ENCODE assay signal across 6 worm cellular contexts in genomic region chrIV:10810820-10811219, ce11.
A peak's percentile ranks its signal among the peaks of the same experiment; 100 is the strongest.
TF ChIP-seq lines count a peak whose summit lies in the region.

No protein-coding gene starts in this region.

TF ChIP-seq in whole organism, L1 larva, 84 proteins besides CTCF, POLR2A, EP300 and RAD21:
- TF ChIP-seq blmp-1 (tag; optimal IDR thresholded peaks at IDR 0.05; lab: Kevin White, UChicago) (peak; percentile 6), nhr-90 (tag; optimal IDR thresholded peaks at IDR 0.05; lab: Kevin White, UChicago; ENCODE audit: poor library complexity) (peak; percentile 1), fkh-4 (tag; optimal IDR thresholded peaks at IDR 0.05; lab: Kevin White, UChicago; ENCODE audit: borderline replicate concordance) (no peak), lin-35 (GFP tag; optimal IDR thresholded peaks at IDR 0.05; lab: Kevin White, UChicago) (peak in 1 of 2 experiments; percentile 36), lin-14 (GFP tag; optimal IDR thresholded peaks at IDR 0.05; lab: Kevin White, UChicago) (peak; percentile 12), elt-2 (tag; optimal IDR thresholded peaks at IDR 0.05; lab: Kevin White, UChicago) (peak; percentile 75), alr-1 (tag; optimal IDR thresholded peaks at IDR 0.05; lab: Kevin White, UChicago; ENCODE audit: borderline replicate concordance) (no peak), nhr-237 (tag; optimal IDR thresholded peaks at IDR 0.05; lab: Kevin White, UChicago) (no peak), ceh-82 (tag; optimal IDR thresholded peaks at IDR 0.05; lab: Kevin White, UChicago) (no peak), elt-3 (tag; optimal IDR thresholded peaks at IDR 0.05; lab: Kevin White, UChicago) (peak in 1 of 6 experiments; percentile 15)

TF ChIP-seq in whole organism, L2 larva, 48 proteins besides CTCF, POLR2A, EP300 and RAD21:
- peak; percentile 62 for TF ChIP-seq fos-1 (tag; optimal IDR thresholded peaks at IDR 0.05; lab: Kevin White, UChicago)
- TF ChIP-seq sma-9 (GFP tag; optimal IDR thresholded peaks at IDR 0.05; lab: Kevin White, UChicago) = peak; percentile 63
- TF ChIP-seq sma-9 (tag; optimal IDR thresholded peaks at IDR 0.05; lab: Kevin White, UChicago) = no peak
- no peak for TF ChIP-seq aly-2 (tag; optimal IDR thresholded peaks at IDR 0.05; lab: Kevin White, UChicago)
- TF ChIP-seq crh-2 (tag; optimal IDR thresholded peaks at IDR 0.05; lab: Kevin White, UChicago) = peak; percentile 30
- TF ChIP-seq F13H6.1 (tag; optimal IDR thresholded peaks at IDR 0.05; lab: Kevin White, UChicago) = peak; percentile 5
- TF ChIP-seq ceh-16 (tag; optimal IDR thresholded peaks at IDR 0.05; lab: Kevin White, UChicago) = no peak
- TF ChIP-seq gmeb-1 (tag; optimal IDR thresholded peaks at IDR 0.05; lab: Kevin White, UChicago) = peak; percentile 23

TF ChIP-seq in whole organism, L3 larva, 47 proteins besides CTCF, POLR2A, EP300 and RAD21 (continues in another document):
- TF ChIP-seq R02D3.7 (tag; optimal IDR thresholded peaks at IDR 0.05; lab: Kevin White, UChicago) (no peak), ama-1 (optimal IDR thresholded peaks at IDR 0.05; lab: Kevin White, UChicago) (no peak), ztf-4 (tag; optimal IDR thresholded peaks at IDR 0.05; lab: Kevin White, UChicago) (no peak), nhr-11 (tag; optimal IDR thresholded peaks at IDR 0.05; lab: Kevin White, UChicago) (no peak), fkh-2 (tag; optimal IDR thresholded peaks at IDR 0.05; lab: Kevin White, UChicago) (no peak), skn-1 (tag; optimal IDR thresholded peaks at IDR 0.05; lab: Kevin White, UChicago) (peak; percentile 7), pha-4 (tag; optimal IDR thresholded peaks at IDR 0.05; lab: Kevin White, UChicago) (peak; percentile 15), fos-1 (tag; optimal IDR thresholded peaks at IDR 0.05; lab: Kevin White, UChicago) (no peak), zag-1 (tag; optimal IDR thresholded peaks at IDR 0.05; lab: Kevin White, UChicago) (no peak), elt-2 (tag; optimal IDR thresholded peaks at IDR 0.05; lab: Kevin White, UChicago) (peak; percentile 78), mml-1 (tag; optimal IDR thresholded peaks at IDR 0.05; lab: Kevin White, UChicago) (no peak), ceh-28 (tag; optimal IDR thresholded peaks at IDR 0.05; lab: Kevin White, UChicago) (no peak), pqm-1 (tag; optimal IDR thresholded peaks at IDR 0.05; lab: Kevin White, UChicago) (peak; percentile 95), elt-3 (tag; optimal IDR thresholded peaks at IDR 0.05; lab: Kevin White, UChicago) (no peak), nhr-28 (tag; optimal IDR thresholded peaks at IDR 0.05; lab: Kevin White, UChicago) (no peak), jun-1 (tag; optimal IDR thresholded peaks at IDR 0.05; lab: Kevin White, UChicago) (no peak), nhr-43 (tag; optimal IDR thresholded peaks at IDR 0.05; lab: Kevin White, UChicago; ENCODE audit: poor library complexity, severe bottlenecking) (no peak), egl-5 (tag; optimal IDR thresholded peaks at IDR 0.05; lab: Kevin White, UChicago) (no peak), unc-39 (tag; optimal IDR thresholded peaks at IDR 0.05; lab: Kevin White, UChicago) (no peak), daf-12 (tag; optimal IDR thresholded peaks at IDR 0.05; lab: Kevin White, UChicago) (no peak)

TF ChIP-seq in whole organism, L4 larva, 104 proteins besides CTCF, POLR2A, EP300 and RAD21 (continues in another document):
- TF ChIP-seq egl-43 (GFP tag; IDR thresholded peaks at IDR 0.05; lab: Robert Waterston, UW) = no peak
- no peak for TF ChIP-seq ztf-7 (tag; optimal IDR thresholded peaks at IDR 0.05; lab: Kevin White, UChicago)
- TF ChIP-seq snpc-1.2 (GFP tag; IDR thresholded peaks at IDR 0.05; lab: Robert Waterston, UW) = no peak
- 0 out of 2 replicates have a peak, but pooled peaks have one; percentile 35 for TF ChIP-seq tra-1 (GFP tag; IDR thresholded peaks at IDR 0.05; lab: Robert Waterston, UW)
- no peak for TF ChIP-seq skn-1 (tag; optimal IDR thresholded peaks at IDR 0.05; lab: Kevin White, UChicago)
- TF ChIP-seq dpl-1 (GFP tag; optimal IDR thresholded peaks at IDR 0.05; lab: Kevin White, UChicago) = no peak
- TF ChIP-seq nhr-111 (GFP tag; optimal IDR thresholded peaks at IDR 0.05; lab: Kevin White, UChicago) = no peak
- TF ChIP-seq ZK546.5 (tag; optimal IDR thresholded peaks at IDR 0.05; lab: Kevin White, UChicago) = no peak
- no peak for TF ChIP-seq unc-62 (GFP tag; optimal IDR thresholded peaks at IDR 0.05 in 1 of 2; lab: Kevin White, UChicago)
- TF ChIP-seq unc-62 (tag; optimal IDR thresholded peaks at IDR 0.05; lab: Kevin White, UChicago) = no peak
- TF ChIP-seq ceh-44 (GFP tag; IDR thresholded peaks at IDR 0.05; lab: Robert Waterston, UW) = no peak
- no peak for TF ChIP-seq tag-97 (GFP tag; IDR thresholded peaks at IDR 0.05; lab: Robert Waterston, UW)
- TF ChIP-seq nhr-48 (tag; optimal IDR thresholded peaks at IDR 0.05; lab: Kevin White, UChicago) = no peak
- TF ChIP-seq lsy-2 (tag; optimal IDR thresholded peaks at IDR 0.05; lab: Kevin White, UChicago) = peak in 1 of 2 experiments; percentile 26
- no peak for TF ChIP-seq lin-15B (tag; optimal IDR thresholded peaks at IDR 0.05; lab: Kevin White, UChicago)
- TF ChIP-seq ces-1 (GFP tag; optimal IDR thresholded peaks at IDR 0.05; lab: Kevin White, UChicago) = no peak
- TF ChIP-seq hlh-30 (tag; optimal IDR thresholded peaks at IDR 0.05; lab: Kevin White, UChicago; ENCODE audit: insufficient read depth) = peak; percentile 62
- TF ChIP-seq ZK337.2 (GFP tag; IDR thresholded peaks at IDR 0.05; lab: Robert Waterston, UW) = no peak
- TF ChIP-seq lin-39 (tag; optimal IDR thresholded peaks at IDR 0.05; lab: Kevin White, UChicago) = no peak
- TF ChIP-seq cey-2 (tag; optimal IDR thresholded peaks at IDR 0.05; lab: Kevin White, UChicago; ENCODE audit: borderline replicate concordance, insufficient read depth) = no peak

TF ChIP-seq in whole organism, late embryonic, 69 proteins besides CTCF, POLR2A, EP300 and RAD21:
- no peak for TF ChIP-seq ceh-48 (tag; optimal IDR thresholded peaks at IDR 0.05; lab: Kevin White, UChicago)
- peak; percentile 21 for TF ChIP-seq elt-2 (tag; optimal IDR thresholded peaks at IDR 0.05; lab: Kevin White, UChicago)
- TF ChIP-seq fax-1 (tag; optimal IDR thresholded peaks at IDR 0.05; lab: Kevin White, UChicago) = no peak
- no peak for TF ChIP-seq lim-6 (tag; optimal IDR thresholded peaks at IDR 0.05; lab: Kevin White, UChicago)
- no peak for TF ChIP-seq pax-1 (tag; optimal IDR thresholded peaks at IDR 0.05; lab: Kevin White, UChicago)
- TF ChIP-seq ztf-16 (tag; optimal IDR thresholded peaks at IDR 0.05; lab: Kevin White, UChicago) = no peak
- no peak for TF ChIP-seq ceh-30 (tag; optimal IDR thresholded peaks at IDR 0.05; lab: Kevin White, UChicago)
- no peak for TF ChIP-seq elt-4 (tag; optimal IDR thresholded peaks at IDR 0.05; lab: Kevin White, UChicago)
- no peak for TF ChIP-seq che-1 (tag; optimal IDR thresholded peaks at IDR 0.05; lab: Kevin White, UChicago)

TF ChIP-seq in whole organism, young adult, 124 proteins besides CTCF, POLR2A, EP300 and RAD21:
- TF ChIP-seq aptf-2 (GFP tag; conservative IDR thresholded peaks at IDR 0.05; lab: Robert Waterston, UW) = no peak
- no peak for TF ChIP-seq B0261.1 (tag; optimal IDR thresholded peaks at IDR 0.05; lab: Kevin White, UChicago)
- no peak for TF ChIP-seq snpc-1.3 (tag; optimal IDR thresholded peaks at IDR 0.05; lab: Kevin White, UChicago; ENCODE audit: insufficient read depth)
- peak; percentile 55 for TF ChIP-seq nhr-80 (tag; optimal IDR thresholded peaks at IDR 0.05; lab: Kevin White, UChicago)
- TF ChIP-seq lsy-27 (tag; optimal IDR thresholded peaks at IDR 0.05; lab: Kevin White, UChicago; ENCODE audit: borderline replicate concordance, insufficient read depth) = no peak
- TF ChIP-seq ceh-100 (GFP tag; IDR thresholded peaks at IDR 0.05; lab: Robert Waterston, UW) = no peak
- TF ChIP-seq pha-4 (tag; optimal IDR thresholded peaks at IDR 0.05; lab: Kevin White, UChicago) = no peak
- TF ChIP-seq cebp-1 (GFP tag; IDR thresholded peaks at IDR 0.05; lab: Robert Waterston, UW) = no peak
- TF ChIP-seq cebp-1 (tag; optimal IDR thresholded peaks at IDR 0.05; lab: Kevin White, UChicago) = peak; percentile 25
- TF ChIP-seq akir-1 (GFP tag; optimal IDR thresholded peaks at IDR 0.05; lab: Kevin White, UChicago) = no peak
- TF ChIP-seq F57A8.1 (GFP tag; optimal IDR thresholded peaks at IDR 0.05; lab: Kevin White, UChicago) = no peak
- no peak for TF ChIP-seq lir-1 (GFP tag; conservative IDR thresholded peaks at IDR 0.05; lab: Robert Waterston, UW)
- TF ChIP-seq F55B11.4 (tag; optimal IDR thresholded peaks at IDR 0.05; lab: Kevin White, UChicago; ENCODE audit: borderline replicate concordance, insufficient read depth) = no peak
- TF ChIP-seq snpc-4 (GFP tag; optimal IDR thresholded peaks at IDR 0.05; lab: Kevin White, UChicago) = no peak
- TF ChIP-seq snpc-4 (tag; optimal IDR thresholded peaks at IDR 0.05; lab: Kevin White, UChicago) = no peak
- no peak for TF ChIP-seq madf-3 (GFP tag; IDR thresholded peaks at IDR 0.05; lab: Robert Waterston, UW)
- TF ChIP-seq nfyb-1 (GFP tag; IDR thresholded peaks at IDR 0.05; lab: Robert Waterston, UW) = 0 out of 2 replicates have a peak, but pooled peaks have one; percentile 46
- no peak for TF ChIP-seq F52B5.7 (tag; optimal IDR thresholded peaks at IDR 0.05; lab: Kevin White, UChicago)
- no peak for TF ChIP-seq K11D2.4 (GFP tag; IDR thresholded peaks at IDR 0.05; lab: Robert Waterston, UW)
TF ChIP-seq in whole organism, young adult: peak in this region for 3.
